Worm (Caenorhabditis elegans) whole organism, mixed stage, embryonic: ENCODE data around the gene insc-1.

Experiments used
- blmp-1 ChIP-seq: fragments of 150-350 bp; optimal IDR thresholded peaks from 2 replicates; lab custom pipeline; 2014; ENCODE audit warnings: missing biosample characterization, missing genetic modification characterization
- ces-1 ChIP-seq: fragments of 150-350 bp; optimal IDR thresholded peaks from 2 replicates; lab custom pipeline; 2014; ENCODE audit warnings: missing biosample characterization, missing genetic modification reagents, missing genetic modification characterization
- elt-3 ChIP-seq: fragments of 150-350 bp; optimal IDR thresholded peaks from 2 replicates; lab custom pipeline; 2014; ENCODE audit warnings: missing biosample characterization, missing genetic modification characterization
- lin-13 ChIP-seq: fragments of 150-350 bp; optimal IDR thresholded peaks from 2 replicates; lab custom pipeline; 2014; ENCODE audit warnings: missing biosample characterization, missing genetic modification characterization
- lin-32 ChIP-seq: fragments of 200-800 bp; sonication (Bioruptor generic); optimal IDR thresholded peaks from 2 replicates; lab custom pipeline; 2018; ENCODE audit warnings: mild to moderate bottlenecking, missing genetic modification characterization, missing compliant biosample characterization
- lsy-2 ChIP-seq: fragments of 150-350 bp; optimal IDR thresholded peaks from 2 replicates; lab custom pipeline; 2014; ENCODE audit warnings: missing biosample characterization, missing genetic modification characterization
- mep-1 ChIP-seq: fragments of 150-350 bp; optimal IDR thresholded peaks from 2 replicates; lab custom pipeline; 2017; ENCODE audit warnings: missing biosample characterization, missing genetic modification reagents, missing genetic modification characterization, inconsistent platforms
- nhr-12 ChIP-seq: fragments of 150-350 bp; optimal IDR thresholded peaks from 2 replicates; lab custom pipeline; 2014; ENCODE audit warnings: missing biosample characterization, missing genetic modification characterization
- nhr-2 ChIP-seq: fragments of 150-350 bp; optimal IDR thresholded peaks from 2 replicates; lab custom pipeline; 2014; ENCODE audit warnings: missing biosample characterization, missing genetic modification characterization
- nhr-237 ChIP-seq: fragments of 150-350 bp; optimal IDR thresholded peaks from 2 replicates; lab custom pipeline; 2014; ENCODE audit warnings: missing biosample characterization, missing genetic modification characterization
- snpc-4 ChIP-seq: fragments of 150-350 bp; optimal IDR thresholded peaks from 2 replicates; lab custom pipeline; 2014; ENCODE audit warnings: missing biosample characterization, missing genetic modification characterization
- unc-62 ChIP-seq: fragments of 150-350 bp; optimal IDR thresholded peaks from 2 replicates; lab custom pipeline; 2014; ENCODE audit warnings: missing biosample characterization, missing genetic modification reagents, missing genetic modification characterization
- zip-8 ChIP-seq: fragments of 150-350 bp; optimal IDR thresholded peaks from 2 replicates; lab custom pipeline; 2014; ENCODE audit warnings: missing biosample characterization, missing genetic modification characterization
- ztf-11 ChIP-seq: fragments of 150-350 bp; optimal IDR thresholded peaks from 2 replicates; lab custom pipeline; 2014; ENCODE audit warnings: missing biosample characterization, missing genetic modification characterization

DNA sequence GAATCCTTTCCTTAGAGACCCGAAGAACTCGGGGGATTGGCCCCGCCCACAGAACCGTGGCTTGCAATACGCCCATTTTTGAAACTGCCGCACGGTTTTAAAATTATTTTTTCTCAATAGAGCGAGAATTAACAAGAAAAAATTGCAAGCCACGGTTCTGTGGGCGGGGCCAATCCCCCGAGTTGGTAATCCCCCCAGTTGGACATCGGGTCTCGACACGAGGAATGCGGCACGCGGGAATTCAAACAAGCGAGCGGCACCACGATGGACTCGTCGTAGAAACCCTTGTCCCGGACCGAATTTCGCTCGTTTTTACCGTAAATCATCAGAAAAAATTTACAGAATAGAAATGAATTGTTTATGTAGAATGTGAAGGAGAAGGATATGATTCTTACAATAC is 5.7 kb upstream of the insc-1 start:
- TF ChIP-seq elt-3 (tag; lab: Kevin White, UChicago) = no peak
- TF ChIP-seq ztf-11 = no peak
- no peak for TF ChIP-seq zip-8 (tag; lab: Kevin White, UChicago)
- TF ChIP-seq unc-62 (GFP tag; lab: Kevin White, UChicago) = no peak
- no peak for TF ChIP-seq blmp-1 (tag; lab: Kevin White, UChicago)
- TF ChIP-seq lin-32 (GFP tag; lab: Kevin White, UChicago) = no peak
- TF ChIP-seq nhr-237 = no peak
- no peak for TF ChIP-seq ces-1 (GFP tag; lab: Kevin White, UChicago)
- TF ChIP-seq nhr-12 = no peak
- TF ChIP-seq snpc-4 (tag; lab: Kevin White, UChicago) = no peak
- TF ChIP-seq lsy-2 (tag; lab: Kevin White, UChicago) = no peak
- no peak for TF ChIP-seq lin-13 (tag; lab: Kevin White, UChicago)
- no peak for TF ChIP-seq mep-1 (tag; lab: Kevin White, UChicago)
- TF ChIP-seq nhr-2 (tag; lab: Kevin White, UChicago) = no peak
